Worm (Caenorhabditis elegans) whole organism, L1 larva: ENCODE measurements around the gene cox-16.

Experiments used
- C34B4.2 ChIP-seq: sonication (generic microtip); optimal IDR thresholded peaks from 2 replicates; lab custom pipeline; 2017; ENCODE audit warnings: mild to moderate bottlenecking, missing genetic modification characterization, missing compliant biosample characterization
- aha-1 ChIP-seq: fragments of 150-350 bp; optimal IDR thresholded peaks from 2 replicates; lab custom pipeline; 2014; ENCODE audit warnings: missing biosample characterization, missing genetic modification characterization
- alr-1 ChIP-seq: fragments of 200-800 bp; sonication (Bioruptor generic); optimal IDR thresholded peaks from 2 replicates; lab custom pipeline; 2018; ENCODE audit warnings: borderline replicate concordance, mild to moderate bottlenecking, missing genetic modification characterization, missing compliant biosample characterization
- ama-1 ChIP-seq: fragments of 150-350 bp; optimal IDR thresholded peaks from 2 replicates; lab custom pipeline; 2014
- blmp-1 ChIP-seq: fragments of 150-350 bp; optimal IDR thresholded peaks from 2 replicates; lab custom pipeline; 2014; ENCODE audit warnings: missing biosample characterization, missing genetic modification characterization
- ceh-82 ChIP-seq, 3 experiments: fragments of 150-350 bp in 1 of 3; sonication (generic microtip) in 2 of 3; optimal IDR thresholded peaks; 2 replicates each; lab custom pipeline; 2014 to 2017; ENCODE audit warnings: missing biosample characterization in 3 of 3, missing genetic modification characterization in 3 of 3
- ceh-88 ChIP-seq: fragments of 200-800 bp; sonication (Bioruptor generic); IDR thresholded peaks from 2 replicates; pipeline ENCODE4 v1.3.6; 2022; ENCODE audit warnings: missing genetic modification characterization, missing compliant biosample characterization
- dpl-1 ChIP-seq, 3 experiments: fragments of 150-350 bp in 2 of 3; sonication (generic microtip) in 1 of 3; optimal IDR thresholded peaks; 2 replicates each; lab custom pipeline; 2014 to 2017; ENCODE audit warnings: missing biosample characterization in 3 of 3, missing genetic modification characterization in 3 of 3, missing genetic modification reagents in 3 of 3
- dsc-1 ChIP-seq: sonication (generic microtip); optimal IDR thresholded peaks from 2 replicates; lab custom pipeline; 2016; ENCODE audit warnings: mild to moderate bottlenecking, missing genetic modification characterization, missing compliant biosample characterization
- egl-13 ChIP-seq: sonication (generic microtip); optimal IDR thresholded peaks from 2 replicates; lab custom pipeline; 2016; ENCODE audit warnings: missing genotype, missing genetic modification reagents, missing genetic modification characterization, missing compliant biosample characterization
- elt-2 ChIP-seq: sonication (generic microtip); optimal IDR thresholded peaks from 2 replicates; lab custom pipeline; 2016; ENCODE audit warnings: missing genetic modification characterization, mild to moderate bottlenecking, inconsistent platforms, missing compliant biosample characterization, missing genetic modification reagents
- ets-5 ChIP-seq: fragments of 200-800 bp; sonication (Bioruptor generic); IDR thresholded peaks from 2 replicates; pipeline ENCODE4 v1.3.6; 2022; ENCODE audit warnings: missing genetic modification characterization, missing compliant biosample characterization
- fkh-4 ChIP-seq: sonication (generic microtip); optimal IDR thresholded peaks from 2 replicates; lab custom pipeline; 2016; ENCODE audit warnings: missing compliant biosample characterization, missing genetic modification characterization, borderline replicate concordance
- hpl-2 ChIP-seq: fragments of 150-350 bp; optimal IDR thresholded peaks from 2 replicates; lab custom pipeline; 2014; ENCODE audit warnings: missing biosample characterization, missing genetic modification reagents, missing genetic modification characterization
- lin-14 ChIP-seq: fragments of 200-800 bp; sonication (Bioruptor generic); optimal IDR thresholded peaks from 2 replicates; lab custom pipeline; 2018; ENCODE audit warnings: mild to moderate bottlenecking, missing genetic modification characterization, moderate library complexity, missing compliant biosample characterization
- lin-15B ChIP-seq: fragments of 150-350 bp; sonication (generic microtip); optimal IDR thresholded peaks from 3 replicates; lab custom pipeline; 2014; ENCODE audit warnings: missing biosample characterization, missing genetic modification characterization
- lin-35 ChIP-seq, 2 experiments: fragments of 150-350 bp; optimal IDR thresholded peaks; 2 replicates each; lab custom pipeline; 2014; ENCODE audit warnings: missing biosample characterization in 2 of 2, missing genetic modification characterization in 2 of 2, missing genetic modification reagents in 2 of 2
- mdl-1 ChIP-seq, 2 experiments: fragments of 150-350 bp; optimal IDR thresholded peaks; 2 replicates each; lab custom pipeline; 2014 to 2017; ENCODE audit warnings: missing biosample characterization in 2 of 2, missing genetic modification characterization in 2 of 2, inconsistent platforms in 1 of 2
- mep-1 ChIP-seq: fragments of 150-350 bp; optimal IDR thresholded peaks from 2 replicates; lab custom pipeline; 2014; ENCODE audit warnings: missing biosample characterization, missing genetic modification characterization
- nhr-11 ChIP-seq: fragments of 150-350 bp; optimal IDR thresholded peaks from 2 replicates; lab custom pipeline; 2014; ENCODE audit warnings: missing biosample characterization, missing genetic modification characterization
- nhr-12 ChIP-seq: sonication (generic microtip); optimal IDR thresholded peaks from 2 replicates; lab custom pipeline; 2017; ENCODE audit warnings: missing biosample characterization, missing genetic modification characterization
- nhr-19 ChIP-seq: fragments of 200-800 bp; sonication (Bioruptor generic); conservative IDR thresholded peaks from 2 replicates; pipeline ENCODE4 v1.3.6; 2022; ENCODE audit warnings: missing genetic modification characterization, missing compliant biosample characterization
- nhr-28 ChIP-seq: fragments of 150-350 bp; optimal IDR thresholded peaks from 2 replicates; lab custom pipeline; 2014; ENCODE audit warnings: missing biosample characterization, missing genetic modification characterization
- nhr-77 ChIP-seq: fragments of 150-350 bp; optimal IDR thresholded peaks from 2 replicates; lab custom pipeline; 2014; ENCODE audit warnings: missing biosample characterization, missing genetic modification characterization
- nhr-84 ChIP-seq: sonication (generic microtip); optimal IDR thresholded peaks from 2 replicates; lab custom pipeline; 2017; ENCODE audit warnings: missing biosample characterization, missing genetic modification characterization
- nhr-90 ChIP-seq: sonication (generic microtip); optimal IDR thresholded peaks from 2 replicates; lab custom pipeline; 2016; ENCODE audit warnings: mild to moderate bottlenecking, missing genetic modification characterization, missing compliant biosample characterization; ENCODE audit not compliant: poor library complexity
- rnt-1 ChIP-seq: sonication (generic microtip); optimal IDR thresholded peaks from 2 replicates; lab custom pipeline; 2016; ENCODE audit warnings: mild to moderate bottlenecking, missing genetic modification characterization, moderate library complexity, missing compliant biosample characterization
- snpc-4 ChIP-seq: fragments of 150-350 bp; optimal IDR thresholded peaks from 2 replicates; lab custom pipeline; 2014; ENCODE audit warnings: missing biosample characterization, missing genetic modification characterization
- sox-4 ChIP-seq: sonication (generic microtip); optimal IDR thresholded peaks from 2 replicates; lab custom pipeline; 2016; ENCODE audit warnings: missing genetic modification characterization, missing compliant biosample characterization
- tbx-2 ChIP-seq: sonication (generic microtip); optimal IDR thresholded peaks from 2 replicates; lab custom pipeline; 2016; ENCODE audit warnings: missing genetic modification characterization, missing compliant biosample characterization
- tlp-1 ChIP-seq: fragments of 150-350 bp; optimal IDR thresholded peaks from 2 replicates; lab custom pipeline; 2014; ENCODE audit warnings: missing biosample characterization, missing genetic modification characterization
- unc-30 ChIP-seq: sonication (generic microtip); optimal IDR thresholded peaks from 2 replicates; lab custom pipeline; 2017; ENCODE audit warnings: missing biosample characterization, missing genetic modification characterization
- unc-86 ChIP-seq: sonication (generic microtip); optimal IDR thresholded peaks from 2 replicates; lab custom pipeline; 2016; ENCODE audit warnings: missing genetic modification characterization, missing compliant biosample characterization
- unc-98 ChIP-seq: fragments of 200-800 bp; sonication (Bioruptor generic); IDR thresholded peaks from 2 replicates; pipeline ENCODE4 v1.3.6; 2022; ENCODE audit warnings: missing genetic modification characterization, missing compliant biosample characterization
- xbp-1 ChIP-seq: sonication (generic microtip); optimal IDR thresholded peaks from 2 replicates; lab custom pipeline; 2016; ENCODE audit warnings: missing genetic modification characterization, missing compliant biosample characterization
- ztf-4 ChIP-seq: fragments of 150-350 bp; optimal IDR thresholded peaks from 2 replicates; lab custom pipeline; 2014; ENCODE audit warnings: missing biosample characterization, missing genetic modification characterization

The cox-16 gene

DNA sequence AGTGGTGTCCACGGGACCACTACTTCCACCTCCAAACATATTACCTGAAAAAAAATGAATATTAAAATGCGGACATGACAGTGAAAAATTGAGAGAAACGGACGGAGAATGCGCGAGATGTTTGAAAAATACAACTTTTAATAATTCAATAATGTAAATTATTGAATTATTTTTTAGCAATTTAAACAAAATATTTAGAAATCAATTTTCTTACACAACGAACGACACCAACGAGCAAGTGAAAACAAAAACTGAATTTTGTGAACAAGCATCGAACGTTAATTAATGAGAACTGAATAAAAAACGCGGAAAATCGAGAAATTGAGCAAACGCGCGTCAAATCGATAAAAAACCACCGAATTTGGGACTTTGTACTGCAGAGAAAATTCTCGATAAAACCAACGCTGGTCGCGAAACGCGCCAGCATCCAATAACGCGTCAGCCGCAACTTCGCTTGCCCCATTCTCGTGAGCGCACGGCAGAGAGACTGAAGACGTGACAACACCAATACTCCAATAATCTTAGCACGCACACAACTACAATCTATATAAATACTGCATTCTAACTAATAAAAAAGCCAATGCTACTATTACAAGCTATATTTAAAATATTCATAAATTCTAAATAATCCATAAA is 31.1 kb downstream of the cox-16 start, which contains the start of the genes dnj-19 and nhr-47 (continued):
- TF ChIP-seq aha-1 (tag; lab: Kevin White, UChicago): peak; percentile 51
- no peak for TF ChIP-seq nhr-28 (tag; lab: Kevin White, UChicago)
- TF ChIP-seq mdl-1 (tag; optimal IDR thresholded peaks at IDR 0.05; lab: Kevin White, UChicago): peak in 1 of 2 experiments; percentile 86
- peak; percentile 95 for TF ChIP-seq nhr-19 (GFP tag; lab: Robert Waterston, UW)

DNA sequence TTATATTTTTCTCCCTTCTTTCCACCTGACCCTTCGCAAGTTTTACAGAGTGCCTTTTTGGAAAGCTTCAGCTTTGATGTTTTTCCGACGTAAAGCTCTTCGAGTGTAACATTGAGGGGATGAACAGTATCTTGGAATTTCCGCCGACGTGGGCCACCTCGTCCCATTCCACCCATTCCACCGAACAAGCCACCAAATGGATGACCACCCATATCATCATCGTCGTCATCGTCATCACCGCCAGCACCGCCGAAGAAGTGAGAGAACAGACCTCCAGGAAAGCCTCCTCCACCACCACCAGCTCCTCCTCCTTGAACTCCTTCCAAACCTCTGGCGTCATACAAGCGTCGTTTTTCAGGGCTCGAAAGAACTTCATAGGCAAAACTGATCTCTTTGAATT is 31.7 kb downstream of the cox-16 start:
- TF ChIP-seq ets-5 (0 out of 2 replicates have a peak, but pooled peaks have one; percentile 41), nhr-12 (no peak)

DNA sequence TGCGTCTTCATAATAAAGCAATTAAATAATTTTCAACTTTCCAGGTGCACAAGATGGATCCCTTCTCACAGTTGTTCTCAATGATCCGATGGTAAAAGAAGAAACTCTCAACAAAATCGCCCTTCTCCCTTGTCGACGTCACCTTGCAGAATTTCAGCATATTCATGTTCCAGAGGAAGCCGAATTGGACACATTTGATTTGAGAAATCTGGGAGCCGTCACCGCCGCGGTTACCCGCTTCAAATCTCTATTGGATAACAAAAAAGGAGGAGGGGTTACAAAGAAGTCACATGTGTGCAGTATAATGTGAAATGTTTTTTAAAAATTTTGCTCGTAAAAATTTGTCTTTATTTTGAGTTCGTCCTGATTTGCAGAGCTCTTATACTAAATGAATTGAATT is 33.3 kb downstream of the cox-16 start:
- TF ChIP-seq lin-15B (tag; lab: Kevin White, UChicago) (no peak), egl-13 (no peak), ama-1 (lab: Kevin White, UChicago) (peak; percentile 38), hpl-2 (GFP tag; lab: Kevin White, UChicago) (no peak), lin-35 (GFP tag; optimal IDR thresholded peaks at IDR 0.05; lab: Kevin White, UChicago) (peak in 1 of 2 experiments; percentile 5)

DNA sequence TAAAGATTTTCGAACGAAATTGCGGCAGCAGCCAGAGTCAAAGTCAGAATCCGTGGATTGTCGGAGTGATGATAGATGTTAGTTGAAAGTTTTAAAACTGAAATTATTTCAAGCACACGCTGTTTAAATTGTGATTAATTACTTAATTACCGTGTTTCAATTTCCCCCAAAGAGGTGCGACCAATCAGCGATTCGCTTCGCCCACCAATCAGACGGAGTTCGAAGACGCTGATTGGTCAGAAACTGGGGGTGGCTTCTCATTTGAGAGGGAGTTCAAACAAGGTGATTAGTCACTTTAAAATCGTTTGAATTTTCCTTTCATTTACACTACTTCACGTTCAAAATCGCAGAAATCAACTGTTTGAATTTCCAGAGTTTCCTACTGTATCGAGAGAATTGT is 36.6 kb downstream of the cox-16 start:
- no peak for TF ChIP-seq tlp-1 (tag; lab: Kevin White, UChicago)
- no peak for TF ChIP-seq ceh-88
- TF ChIP-seq unc-86 (tag; lab: Kevin White, UChicago): no peak
- no peak for TF ChIP-seq egl-13

DNA sequence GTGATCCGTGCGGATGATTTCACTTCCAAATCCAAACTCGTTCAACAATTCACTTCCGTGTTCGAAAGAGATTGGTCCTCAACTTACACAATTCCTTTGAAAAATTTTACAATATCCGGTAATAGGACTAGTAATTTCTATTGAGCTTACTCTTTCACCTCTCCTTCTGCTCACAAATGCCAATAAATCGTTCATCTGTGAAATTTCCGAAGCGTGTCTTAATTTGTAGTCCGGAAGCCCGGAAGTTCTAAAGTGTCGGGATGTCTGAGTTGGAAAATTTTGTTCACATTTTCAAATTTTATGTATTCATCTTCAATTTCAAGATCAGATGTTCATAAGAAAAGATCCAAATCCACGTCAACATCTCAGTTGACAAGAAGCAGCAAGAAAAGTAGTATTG is 42.6 kb downstream of the cox-16 start, which contains the start of gene T05C3.2:
TSS of gene T05C3.2 (plus strand) at position 301 of the 400 bp plus-strand sequence.
- no peak for TF ChIP-seq snpc-4 (tag; lab: Kevin White, UChicago)
- no peak for TF ChIP-seq xbp-1 (tag; lab: Kevin White, UChicago)
- TF ChIP-seq nhr-90: no peak

DNA sequence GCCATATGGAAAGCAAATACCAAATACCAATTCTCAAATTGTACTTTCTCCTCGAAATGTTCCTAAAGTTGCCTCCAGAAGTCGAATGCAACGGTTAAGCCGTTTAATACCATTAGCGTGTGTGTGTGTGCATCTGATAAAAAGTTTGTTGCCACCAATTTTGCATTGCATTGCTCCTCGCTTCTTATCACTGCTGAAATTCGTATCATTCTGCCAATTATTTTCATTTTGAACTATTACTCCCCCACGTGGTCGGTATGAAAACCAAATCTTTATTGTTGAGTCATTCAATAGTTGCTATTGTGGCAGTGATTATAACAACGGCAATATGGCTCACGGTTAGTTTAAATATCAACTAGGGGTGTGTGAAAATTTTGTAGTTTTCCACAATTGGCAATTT is 45.8 kb downstream of the cox-16 start, which contains the start of gene T05C3.6:
TSS of gene T05C3.6 (plus strand) at position 241 of the 400 bp plus-strand sequence.
- TF ChIP-seq ztf-4 (no peak), lin-14 (GFP tag; lab: Kevin White, UChicago) (no peak), lin-35 (GFP tag; optimal IDR thresholded peaks at IDR 0.05; lab: Kevin White, UChicago) (peak in 1 of 2 experiments; percentile 19), elt-2 (tag; lab: Kevin White, UChicago) (peak; percentile 76), unc-98 (GFP tag; lab: Robert Waterston, UW) (no peak), dpl-1 (GFP tag; optimal IDR thresholded peaks at IDR 0.05; lab: Kevin White, UChicago) (no peak), mep-1 (tag; lab: Kevin White, UChicago) (no peak), rnt-1 (tag; lab: Kevin White, UChicago) (no peak)

DNA sequence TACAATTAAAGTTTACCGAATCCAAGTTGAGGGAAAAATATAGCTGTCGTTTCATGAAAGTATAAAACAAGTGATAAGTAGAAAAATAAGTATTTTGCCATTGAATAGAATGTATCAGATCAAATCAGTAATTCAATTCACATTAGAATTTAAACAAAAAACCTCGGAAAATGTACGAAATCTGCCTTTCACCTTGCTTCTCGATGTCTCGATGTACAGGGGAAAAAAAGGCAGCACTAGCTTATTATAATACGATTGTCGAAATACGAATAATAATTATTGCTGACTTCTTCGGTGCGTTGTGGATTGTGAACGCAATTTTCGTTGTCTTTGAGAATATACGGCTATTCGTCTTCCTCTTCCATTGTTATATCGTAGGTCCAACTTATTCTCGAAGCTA is 47.3 kb downstream of the cox-16 start, which contains the start of gene grl-18:
TSS of gene grl-18 (minus strand) at position 101 of the 400 bp plus-strand sequence.
- TF ChIP-seq unc-30 (tag; lab: Kevin White, UChicago): no peak
- no peak for TF ChIP-seq nhr-11 (tag; lab: Kevin White, UChicago)
- TF ChIP-seq alr-1 (tag; lab: Kevin White, UChicago): no peak
- no peak for TF ChIP-seq nhr-84
- TF ChIP-seq C34B4.2: no peak
- no peak for TF ChIP-seq hpl-2 (GFP tag; lab: Kevin White, UChicago)
- TF ChIP-seq unc-98 (GFP tag; lab: Robert Waterston, UW): no peak
- TF ChIP-seq dsc-1 (tag; lab: Kevin White, UChicago): no peak
- no peak for TF ChIP-seq mdl-1 (tag; optimal IDR thresholded peaks at IDR 0.05; lab: Kevin White, UChicago)
- TF ChIP-seq fkh-4: no peak
- no peak for TF ChIP-seq sox-4 (tag; lab: Kevin White, UChicago)
- TF ChIP-seq rnt-1 (tag; lab: Kevin White, UChicago): no peak
- no peak for TF ChIP-seq tbx-2 (tag; lab: Kevin White, UChicago)
- no peak for TF ChIP-seq nhr-77
- TF ChIP-seq ceh-82 (tag; optimal IDR thresholded peaks at IDR 0.05; lab: Kevin White, UChicago): no peak
- TF ChIP-seq blmp-1 (tag; lab: Kevin White, UChicago): no peak
